Worm (Caenorhabditis elegans): ENCODE data around the gene srw-76.

ce11 chrV:16592947-16593791, 44.9 kb downstream of the srw-76 start:
- TF ChIP-seq nfya-1 (tag; optimal IDR thresholded peaks at IDR 0.05), result no peak
- no peak for TF ChIP-seq gmeb-2 (tag; optimal IDR thresholded peaks at IDR 0.05)
- no peak for TF ChIP-seq lim-6 (tag; optimal IDR thresholded peaks at IDR 0.05)
- no peak for TF ChIP-seq pha-4 (tag; optimal IDR thresholded peaks at IDR 0.05)
- TF ChIP-seq ceh-31 (tag; optimal IDR thresholded peaks at IDR 0.05), result no peak
- TF ChIP-seq hlh-6 (tag; optimal IDR thresholded peaks at IDR 0.05), result no peak
- no peak for TF ChIP-seq tbx-2 (tag; optimal IDR thresholded peaks at IDR 0.05)
